Fruit fly (Drosophila melanogaster) whole organism, embryonic: ENCODE measurements around the gene CG32095.

ENCODE experiments used
- Antp ChIP-seq: fragments of 200-800 bp; sonication (Bioruptor generic); optimal IDR thresholded peaks from 3 replicates; lab custom pipeline; 2016; ENCODE audit warnings: missing biosample characterization, missing genetic modification characterization
- CG12071 ChIP-seq: fragments of 200-800 bp; sonication (Bioruptor generic); optimal IDR thresholded peaks from 3 replicates; lab custom pipeline; 2018; ENCODE audit warnings: missing biosample characterization, mild to moderate bottlenecking, missing genetic modification characterization
- CG1233 ChIP-seq: fragments of 200-800 bp; sonication (Bioruptor generic); optimal IDR thresholded peaks from 4 replicates; lab custom pipeline; 2018; ENCODE audit warnings: missing biosample characterization, mild to moderate bottlenecking, missing genetic modification characterization
- CG12744 ChIP-seq: fragments of 200-800 bp; sonication (Bioruptor generic); optimal IDR thresholded peaks from 2 replicates; lab custom pipeline; 2016; ENCODE audit warnings: missing biosample characterization, missing genetic modification characterization
- CG14667 ChIP-seq: fragments of 200-800 bp; sonication (Bioruptor generic); IDR thresholded peaks from 2 replicates; pipeline ENCODE4 v1.3.6; 2022; ENCODE audit warnings: missing biosample characterization, missing genetic modification characterization
- CG14710 ChIP-seq: fragments of 200-800 bp; sonication (Bioruptor generic); optimal IDR thresholded peaks from 3 replicates; lab custom pipeline; 2019; ENCODE audit warnings: missing biosample characterization, mild to moderate bottlenecking, missing genetic modification characterization, moderate library complexity
- CG1602 ChIP-seq: fragments of 200-800 bp; sonication (Bioruptor generic); optimal IDR thresholded peaks from 3 replicates; lab custom pipeline; 2016; ENCODE audit warnings: missing biosample characterization, missing genetic modification characterization
- CG18476 ChIP-seq: fragments of 200-800 bp; sonication (Bioruptor generic); optimal IDR thresholded peaks from 2 replicates; lab custom pipeline; 2016; ENCODE audit warnings: missing biosample characterization, mild to moderate bottlenecking, missing genetic modification characterization
- CG18599 ChIP-seq: fragments of 200-800 bp; sonication (Bioruptor generic); optimal IDR thresholded peaks from 3 replicates; lab custom pipeline; 2017; ENCODE audit warnings: missing biosample characterization, missing genetic modification characterization, mild to moderate bottlenecking, moderate library complexity, missing genetic modification reagents
- CG2712 ChIP-seq: fragments of 200-800 bp; optimal IDR thresholded peaks from 3 replicates; lab custom pipeline; 2019; ENCODE audit warnings: missing biosample characterization, mild to moderate bottlenecking, missing genetic modification characterization, moderate library complexity
- CG30431 ChIP-seq: fragments of 200-800 bp; sonication (Bioruptor generic); optimal IDR thresholded peaks from 2 replicates; lab custom pipeline; 2017; ENCODE audit warnings: missing biosample characterization, missing genetic modification characterization
- CG4360 ChIP-seq: fragments of 200-800 bp; sonication (Bioruptor generic); IDR thresholded peaks from 2 replicates; pipeline ENCODE4 v1.3.6; 2022; ENCODE audit warnings: missing biosample characterization, missing genetic modification characterization
- CG4854 ChIP-seq: fragments of 200-800 bp; sonication (Bioruptor generic); optimal IDR thresholded peaks from 2 replicates; lab custom pipeline; 2016; ENCODE audit warnings: missing biosample characterization, missing genetic modification characterization, inconsistent platforms
- CG6683 ChIP-seq: fragments of 200-800 bp; sonication (Bioruptor generic); optimal IDR thresholded peaks from 2 replicates; lab custom pipeline; 2017; ENCODE audit warnings: missing biosample characterization, mild to moderate bottlenecking, missing genetic modification characterization, missing genetic modification reagents
- CG7928 ChIP-seq: fragments of 200-800 bp; sonication (Bioruptor generic); optimal IDR thresholded peaks from 2 replicates; lab custom pipeline; 2017; ENCODE audit warnings: missing biosample characterization, mild to moderate bottlenecking, missing genetic modification characterization
- CG8765 ChIP-seq: fragments of 200-800 bp; sonication (Bioruptor generic); IDR thresholded peaks from 2 replicates; pipeline ENCODE4 v1.3.6; 2022; ENCODE audit warnings: missing biosample characterization, missing genetic modification characterization
- CoRest ChIP-seq: fragments of 200-800 bp; sonication (Bioruptor generic); optimal IDR thresholded peaks from 3 replicates; lab custom pipeline; 2018; ENCODE audit warnings: missing biosample characterization, mild to moderate bottlenecking, missing genetic modification characterization, moderate library complexity
- D19B ChIP-seq: fragments of 200-800 bp; sonication (Bioruptor generic); optimal IDR thresholded peaks from 2 replicates; lab custom pipeline; 2017; ENCODE audit warnings: missing biosample characterization, mild to moderate bottlenecking, missing genetic modification characterization
- Deaf1 ChIP-seq: fragments of 200-800 bp; optimal IDR thresholded peaks from 3 replicates; lab custom pipeline; 2019; ENCODE audit warnings: missing biosample characterization, mild to moderate bottlenecking, missing genetic modification characterization, moderate library complexity
- Dip3 ChIP-seq: fragments of 200-800 bp; sonication (Bioruptor generic); optimal IDR thresholded peaks from 3 replicates; lab custom pipeline; 2016; ENCODE audit warnings: missing biosample characterization, missing genetic modification characterization
- Dll ChIP-seq: fragments of 200-800 bp; sonication (Bioruptor generic); IDR thresholded peaks from 4 replicates; pipeline ENCODE4 v1.3.6; 2022; ENCODE audit warnings: missing biosample characterization, missing genetic modification characterization; ENCODE audit not compliant: partially characterized antibody
- E2f1 ChIP-seq: fragments of 200-800 bp; sonication (Bioruptor generic); IDR thresholded peaks from 2 replicates; pipeline ENCODE4 v1.3.6; 2022; ENCODE audit warnings: missing biosample characterization, missing genetic modification characterization
- Elba2 ChIP-seq: fragments of 200-800 bp; sonication (Bioruptor generic); optimal IDR thresholded peaks from 3 replicates; lab custom pipeline; 2016; ENCODE audit warnings: missing biosample characterization, missing genetic modification characterization
- Ets65A ChIP-seq: fragments of 200-800 bp; sonication (Bioruptor generic); peaks from one replicate; lab custom pipeline; 2016; ENCODE audit warnings: missing biosample characterization, missing genetic modification characterization
- Hey ChIP-seq: fragments of 200-800 bp; sonication (Bioruptor generic); optimal IDR thresholded peaks from 3 replicates; lab custom pipeline; 2018; ENCODE audit warnings: missing biosample characterization, mild to moderate bottlenecking, missing genetic modification characterization
- Hsf ChIP-seq: fragments of 200-800 bp; sonication (Bioruptor generic); optimal IDR thresholded peaks from 3 replicates; lab custom pipeline; 2016; ENCODE audit warnings: missing biosample characterization, missing genetic modification characterization
- Nf-YC ChIP-seq: fragments of 200-800 bp; optimal IDR thresholded peaks from 3 replicates; lab custom pipeline; 2019; ENCODE audit warnings: missing biosample characterization, mild to moderate bottlenecking, missing genetic modification characterization, moderate library complexity
- Poxn ChIP-seq: fragments of 200-800 bp; sonication (Bioruptor generic); IDR thresholded peaks from 2 replicates; pipeline ENCODE4 v1.3.6; 2022; ENCODE audit warnings: missing biosample characterization, missing genetic modification characterization
- Ptx1 ChIP-seq: fragments of 200-800 bp; sonication (Bioruptor generic); IDR thresholded peaks from 2 replicates; pipeline ENCODE4 v1.3.6; 2022; ENCODE audit warnings: missing biosample characterization, missing genetic modification characterization
- Rx ChIP-seq: fragments of 200-800 bp; sonication (Bioruptor generic); IDR thresholded peaks from 2 replicates; pipeline ENCODE4 v1.3.6; 2022; ENCODE audit warnings: missing biosample characterization, missing genetic modification characterization
- Sry-δ ChIP-seq: fragments of 200-800 bp; sonication (Bioruptor generic); optimal IDR thresholded peaks from 2 replicates; lab custom pipeline; 2016; ENCODE audit warnings: missing biosample characterization, missing genetic modification characterization
- Stat92E ChIP-seq, 3 experiments: fragments of >200 bp in 2 of 3; fragments of 200-800 bp in 1 of 3; sonication (Bioruptor generic) in 1 of 3; optimal IDR thresholded peaks; 2 replicates each; lab custom pipeline; 2017 to 2019; ENCODE audit warnings: missing biosample characterization in 3 of 3, missing genetic modification characterization in 3 of 3, mild to moderate bottlenecking in 1 of 3, moderate library complexity in 1 of 3
- da ChIP-seq: fragments of 200-800 bp; sonication (Bioruptor generic); optimal IDR thresholded peaks from 2 replicates; lab custom pipeline; 2016; ENCODE audit warnings: missing biosample characterization, missing genetic modification characterization
- disco-r ChIP-seq: fragments of 200-800 bp; sonication (Bioruptor generic); optimal IDR thresholded peaks from 2 replicates; lab custom pipeline; 2016; ENCODE audit warnings: missing biosample characterization, missing genetic modification characterization
- fu2 ChIP-seq: fragments of 200-800 bp; sonication (Bioruptor generic); optimal IDR thresholded peaks from 2 replicates; lab custom pipeline; 2016; ENCODE audit warnings: missing biosample characterization, missing genetic modification characterization
- gem ChIP-seq: fragments of 200-800 bp; sonication (Bioruptor generic); optimal IDR thresholded peaks from 2 replicates; lab custom pipeline; 2019; ENCODE audit warnings: missing biosample characterization, mild to moderate bottlenecking, missing genetic modification characterization, moderate library complexity
- gro ChIP-seq: fragments of 200-800 bp; sonication (Bioruptor generic); optimal IDR thresholded peaks from 2 replicates; lab custom pipeline; 2016; ENCODE audit warnings: missing biosample characterization, missing genetic modification characterization
- mld ChIP-seq: fragments of 200-800 bp; sonication (Bioruptor generic); IDR thresholded peaks from 3 replicates; pipeline ENCODE4 v1.3.6; 2022; ENCODE audit warnings: missing biosample characterization, missing genetic modification characterization; ENCODE audit not compliant: partially characterized antibody
- org-1 ChIP-seq: fragments of 200-800 bp; sonication (Bioruptor generic); optimal IDR thresholded peaks from 2 replicates; lab custom pipeline; 2017; ENCODE audit warnings: missing biosample characterization, missing genetic modification characterization
- pan ChIP-seq, 4 experiments: fragments of >200 bp in 3 of 4; fragments of 200-800 bp in 1 of 4; sonication (Bioruptor generic) in 1 of 4; optimal IDR thresholded peaks in 3 of 4; IDR thresholded peaks in 1 of 4; 2 replicates each; pipeline versions ENCODE4 v1.3.6 to Lab custom; 2017 to 2022; ENCODE audit warnings: missing biosample characterization in 2 of 4, missing genetic modification characterization in 2 of 4, mixed read lengths in 1 of 4
- pb ChIP-seq: fragments of 200-800 bp; sonication (Bioruptor generic); optimal IDR thresholded peaks from 3 replicates; lab custom pipeline; 2016; ENCODE audit warnings: missing biosample characterization, missing genetic modification characterization
- pfk ChIP-seq: fragments of 200-800 bp; sonication (Bioruptor generic); optimal IDR thresholded peaks from 2 replicates; lab custom pipeline; 2018; ENCODE audit warnings: missing biosample characterization, mild to moderate bottlenecking, missing genetic modification characterization, moderate library complexity
- pho ChIP-seq: fragments of 200-800 bp; sonication (Bioruptor generic); optimal IDR thresholded peaks from 2 replicates; lab custom pipeline; 2016; ENCODE audit warnings: missing biosample characterization, missing genetic modification characterization
- scrt ChIP-seq: fragments of 200-800 bp; sonication (Bioruptor generic); optimal IDR thresholded peaks from 2 replicates; lab custom pipeline; 2018; ENCODE audit warnings: missing biosample characterization, mild to moderate bottlenecking, missing genetic modification characterization, moderate library complexity
- sd ChIP-seq: fragments of 200-800 bp; sonication (Bioruptor generic); optimal IDR thresholded peaks from 3 replicates; lab custom pipeline; 2018; ENCODE audit warnings: missing biosample characterization, mild to moderate bottlenecking, missing genetic modification characterization, moderate library complexity
- sima ChIP-seq: fragments of 200-800 bp; sonication (Bioruptor generic); optimal IDR thresholded peaks from 2 replicates; lab custom pipeline; 2016; ENCODE audit warnings: missing biosample characterization, missing genetic modification characterization
- so ChIP-seq: fragments of 200-800 bp; sonication (Bioruptor generic); IDR thresholded peaks from 3 replicates; pipeline ENCODE4 v1.3.6; 2022; ENCODE audit warnings: missing biosample characterization, missing genetic modification characterization
- vvl ChIP-seq: fragments of 200-800 bp; sonication (Bioruptor generic); IDR thresholded peaks from 2 replicates; pipeline ENCODE4 v1.3.6; 2022; ENCODE audit warnings: missing biosample characterization, missing genetic modification characterization

Gene CG32095

dm6 chr3L:11822446-11823334, 2.8 kb downstream of the CG32095 start, which contains the start of gene RpL10Ab (continued):
- TF ChIP-seq fu2 (GFP tag; lab: Kevin White, UChicago) (no peak), Ets65A (GFP tag; lab: Kevin White, UChicago) (peak; percentile 96), CG18476 (peak; percentile 15), Sry-δ (GFP tag; lab: Kevin White, UChicago) (peak; percentile 84), CG14710 (tag; lab: Kevin White, UChicago) (peak; percentile 71), CG18599 (GFP tag; lab: Kevin White, UChicago) (peak; percentile 68), disco-r (GFP tag; lab: Kevin White, UChicago) (no peak), so (GFP tag; lab: Robert Waterston, UW) (peak; percentile 8; the same call in 1 of the 3 replicates), gro (GFP tag; lab: Kevin White, UChicago) (peak; percentile 26), CG1233 (GFP tag; lab: Kevin White, UChicago) (peak; percentile 51), CG4360 (GFP tag; lab: Robert Waterston, UW) (no peak), E2f1 (peak; percentile 58), Stat92E (GFP tag; optimal IDR thresholded peaks at IDR 0.05; lab: Kevin White, UChicago) (no peak), Dll (GFP tag; lab: Robert Waterston, UW) (peak; percentile 67; the same call in 3 of the 4 replicates), Hsf (GFP tag; lab: Kevin White, UChicago) (peak; percentile 46), pfk (GFP tag; lab: Kevin White, UChicago) (peak; percentile 65), da (GFP tag; lab: Kevin White, UChicago) (no peak), CG12744 (GFP tag; lab: Kevin White, UChicago) (no peak), gem (tag; lab: Kevin White, UChicago) (peak; percentile 87), org-1 (GFP tag; lab: Kevin White, UChicago) (peak; percentile 34), scrt (peak; percentile 54), Ptx1 (GFP tag; lab: Robert Waterston, UW) (peak; percentile 74), Rx (GFP tag; lab: Robert Waterston, UW) (peak; percentile 59), sd (tag; lab: Kevin White, UChicago) (no peak), Nf-YC (tag; lab: Kevin White, UChicago) (peak; percentile 38), CG4854 (GFP tag; lab: Kevin White, UChicago) (peak; percentile 46), Dip3 (peak; percentile 12), CG7928 (GFP tag; lab: Kevin White, UChicago) (peak; percentile 47), D19B (peak; percentile 49), CG6683 (GFP tag; lab: Kevin White, UChicago) (peak; percentile 25), Elba2 (GFP tag; lab: Kevin White, UChicago) (no peak), pb (peak; percentile 53), CG14667 (GFP tag; lab: Robert Waterston, UW) (peak; percentile 59; the same call in 1 of the 2 replicates), sima (GFP tag; lab: Kevin White, UChicago) (no peak), CG12071 (GFP tag; lab: Kevin White, UChicago) (peak; percentile 82), Antp (GFP tag; lab: Kevin White, UChicago) (no peak), CG2712 (tag; lab: Kevin White, UChicago) (peak; percentile 67), pan (optimal IDR thresholded peaks at IDR 0.05; lab: Kevin White, UChicago) (no peak), pan (GFP tag; optimal IDR thresholded peaks at IDR 0.05 in 1 of 2, IDR thresholded peaks at IDR 0.05 in 1 of 2) (peak in 1 of 2 experiments; percentile 64), CoRest (tag; lab: Kevin White, UChicago) (peak; percentile 73), Deaf1 (no peak), CG30431 (peak; percentile 24), vvl (GFP tag; lab: Robert Waterston, UW) (peak; percentile 76), CG8765 (GFP tag; lab: Robert Waterston, UW) (peak; percentile 44; the same call in 1 of the 2 replicates), CG1602 (GFP tag; lab: Kevin White, UChicago) (peak; percentile 55), Hey (peak; percentile 26), Poxn (GFP tag; lab: Robert Waterston, UW) (no peak), pho (GFP tag; lab: Kevin White, UChicago) (peak; percentile 31), mld (peak; percentile 86; the same call in 2 of the 3 replicates)
